Fruit fly (Drosophila melanogaster) whole organism, prepupa: ENCODE data around the gene CG6678.
A peak's percentile ranks its signal among the peaks of the same experiment; 100 is the strongest.

ENCODE experiments used
- Blimp-1 ChIP-seq: fragments of 200-800 bp; sonication (Bioruptor generic); optimal IDR thresholded peaks from 3 replicates; lab custom pipeline; 2017; ENCODE audit warnings: missing biosample characterization, missing genetic modification characterization, mild to moderate bottlenecking, moderate library complexity, missing genetic modification reagents
- CG10631 ChIP-seq: fragments of 200-800 bp; sonication (Bioruptor generic); optimal IDR thresholded peaks from 2 replicates; lab custom pipeline; 2016; ENCODE audit warnings: missing biosample characterization, missing genetic modification characterization
- CG11294 ChIP-seq: fragments of 200-800 bp; sonication (Bioruptor generic); IDR thresholded peaks from 2 replicates; pipeline ENCODE4 v1.3.6; 2022; ENCODE audit warnings: missing biosample characterization, missing genetic modification characterization
- CG11762 ChIP-seq: fragments of 200-800 bp; sonication (Bioruptor generic); optimal IDR thresholded peaks from 3 replicates; lab custom pipeline; 2016; ENCODE audit warnings: missing biosample characterization, missing genetic modification characterization; ENCODE audit not compliant: insufficient read depth
- CG11902 ChIP-seq: fragments of 200-800 bp; sonication (Bioruptor generic); optimal IDR thresholded peaks from 3 replicates; lab custom pipeline; 2016; ENCODE audit warnings: missing biosample characterization, missing genetic modification characterization
- CG15336 ChIP-seq: fragments of 200-800 bp; sonication (Bioruptor generic); IDR thresholded peaks from 2 replicates; pipeline ENCODE4 v1.3.6; 2022; ENCODE audit warnings: missing biosample characterization, missing genetic modification characterization
- CG3032 ChIP-seq: fragments of 200-800 bp; optimal IDR thresholded peaks from 2 replicates; lab custom pipeline; 2019; ENCODE audit warnings: missing biosample characterization, mild to moderate bottlenecking, missing genetic modification characterization, moderate library complexity
- CG31627 ChIP-seq: fragments of 200-800 bp; sonication (Bioruptor generic); optimal IDR thresholded peaks from 3 replicates; lab custom pipeline; 2016; ENCODE audit warnings: missing biosample characterization, missing genetic modification characterization
- CG32006 ChIP-seq: fragments of 200-800 bp; sonication (Bioruptor generic); optimal IDR thresholded peaks from 3 replicates; lab custom pipeline; 2017; ENCODE audit warnings: missing biosample characterization, mild to moderate bottlenecking, missing genetic modification characterization
- CG34406 ChIP-seq: fragments of 200-800 bp; sonication (Bioruptor generic); optimal IDR thresholded peaks from 3 replicates; lab custom pipeline; 2016; ENCODE audit warnings: missing biosample characterization, missing genetic modification characterization
- CG4318 ChIP-seq: fragments of 200-800 bp; sonication (Bioruptor generic); optimal IDR thresholded peaks from 3 replicates; lab custom pipeline; 2017; ENCODE audit warnings: missing biosample characterization, mild to moderate bottlenecking, missing genetic modification characterization
- CG6276 ChIP-seq: fragments of 200-800 bp; sonication (Bioruptor generic); optimal IDR thresholded peaks from 2 replicates; lab custom pipeline; 2017; ENCODE audit warnings: missing biosample characterization, mild to moderate bottlenecking, missing genetic modification characterization
- CG6792 ChIP-seq: fragments of 200-800 bp; sonication (Bioruptor generic); optimal IDR thresholded peaks from 3 replicates; lab custom pipeline; 2016; ENCODE audit warnings: missing biosample characterization, missing genetic modification characterization
- CG6854 ChIP-seq: fragments of 200-800 bp; sonication (Bioruptor generic); optimal IDR thresholded peaks from 2 replicates; lab custom pipeline; 2017; ENCODE audit warnings: missing biosample characterization, mild to moderate bottlenecking, missing genetic modification characterization
- CG8119 ChIP-seq: fragments of 200-800 bp; sonication (Bioruptor generic); IDR thresholded peaks from 3 replicates; pipeline ENCODE4 v1.3.6; 2022; ENCODE audit warnings: missing biosample characterization, missing genetic modification characterization
- CG8319 ChIP-seq: fragments of 200-800 bp; sonication (Bioruptor generic); optimal IDR thresholded peaks from 3 replicates; lab custom pipeline; 2016; ENCODE audit warnings: missing biosample characterization, missing genetic modification characterization
- CG8632 ChIP-seq: fragments of 200-800 bp; sonication (Bioruptor generic); optimal IDR thresholded peaks from 3 replicates; lab custom pipeline; 2016; ENCODE audit warnings: missing biosample characterization, missing genetic modification characterization
- CG9139 ChIP-seq: fragments of 200-800 bp; sonication (Bioruptor generic); optimal IDR thresholded peaks from 3 replicates; lab custom pipeline; 2017; ENCODE audit warnings: missing biosample characterization, mild to moderate bottlenecking, missing genetic modification characterization
- Eip75B ChIP-seq: fragments of 200-800 bp; sonication (Bioruptor generic); optimal IDR thresholded peaks from 3 replicates; lab custom pipeline; 2016; ENCODE audit warnings: missing biosample characterization, missing genetic modification characterization
- Eip78C ChIP-seq: fragments of 200-800 bp; sonication (Bioruptor generic); peaks from one replicate; lab custom pipeline; 2016; ENCODE audit warnings: missing biosample characterization, missing genetic modification characterization
- Eip93F ChIP-seq: fragments of 200-800 bp; sonication (Bioruptor generic); optimal IDR thresholded peaks from 2 replicates; lab custom pipeline; 2016; ENCODE audit warnings: missing biosample characterization, mild to moderate bottlenecking, missing genetic modification characterization
- Ets96B ChIP-seq: fragments of 200-800 bp; optimal IDR thresholded peaks from 2 replicates; lab custom pipeline; 2019; ENCODE audit warnings: missing biosample characterization, mild to moderate bottlenecking, missing genetic modification characterization, moderate library complexity
- Gug ChIP-seq: fragments of 200-800 bp; sonication (Bioruptor generic); IDR thresholded peaks from 2 replicates; pipeline ENCODE4 v1.3.6; 2022; ENCODE audit warnings: missing biosample characterization, missing genetic modification characterization
- Hr4 ChIP-seq: fragments of 200-800 bp; sonication (Bioruptor generic); optimal IDR thresholded peaks from 3 replicates; lab custom pipeline; 2016; ENCODE audit warnings: missing biosample characterization, missing genetic modification characterization
- Lpt ChIP-seq: fragments of 200-800 bp; sonication (Bioruptor generic); optimal IDR thresholded peaks from 3 replicates; lab custom pipeline; 2016; ENCODE audit warnings: missing biosample characterization, missing genetic modification characterization
- Met ChIP-seq: fragments of 200-800 bp; sonication (Bioruptor generic); optimal IDR thresholded peaks from 3 replicates; lab custom pipeline; 2016; ENCODE audit warnings: missing biosample characterization, missing genetic modification characterization
- OdsH ChIP-seq: fragments of 200-800 bp; sonication (Bioruptor generic); optimal IDR thresholded peaks from 3 replicates; lab custom pipeline; 2016; ENCODE audit warnings: missing biosample characterization, missing genetic modification characterization
- Smox ChIP-seq: fragments of 200-800 bp; sonication (Bioruptor generic); optimal IDR thresholded peaks from 3 replicates; lab custom pipeline; 2016; ENCODE audit warnings: missing biosample characterization, missing genetic modification characterization
- Sox102F ChIP-seq: fragments of 200-800 bp; sonication (Bioruptor generic); optimal IDR thresholded peaks from 2 replicates; lab custom pipeline; 2016; ENCODE audit warnings: missing biosample characterization, mild to moderate bottlenecking, missing genetic modification characterization
- Sox14 ChIP-seq: fragments of 200-800 bp; sonication (Bioruptor generic); optimal IDR thresholded peaks from 3 replicates; lab custom pipeline; 2016; ENCODE audit warnings: missing biosample characterization, missing genetic modification characterization
- Sox15 ChIP-seq: fragments of 200-800 bp; sonication (Bioruptor generic); optimal IDR thresholded peaks from 3 replicates; lab custom pipeline; 2016; ENCODE audit warnings: missing biosample characterization, missing genetic modification characterization
- achi ChIP-seq: fragments of 200-800 bp; sonication (Bioruptor generic); optimal IDR thresholded peaks from 3 replicates; lab custom pipeline; 2016; ENCODE audit warnings: missing biosample characterization, missing genetic modification characterization
- acj6 ChIP-seq: fragments of 200-800 bp; sonication (Bioruptor generic); optimal IDR thresholded peaks from 3 replicates; lab custom pipeline; 2016; ENCODE audit warnings: missing biosample characterization, missing genetic modification characterization
- cyc ChIP-seq: fragments of 200-800 bp; sonication (Bioruptor generic); optimal IDR thresholded peaks from 3 replicates; lab custom pipeline; 2016; ENCODE audit warnings: missing biosample characterization, missing genetic modification characterization
- dac ChIP-seq: fragments of 200-800 bp; sonication (Bioruptor generic); optimal IDR thresholded peaks from 2 replicates; lab custom pipeline; 2017; ENCODE audit warnings: missing biosample characterization, mild to moderate bottlenecking, missing genetic modification characterization
- dsx ChIP-seq: fragments of 200-800 bp; optimal IDR thresholded peaks from 3 replicates; lab custom pipeline; 2019; ENCODE audit warnings: missing biosample characterization, mild to moderate bottlenecking, missing genetic modification characterization, moderate library complexity; ENCODE audit not compliant: poor library complexity, severe bottlenecking
- eg ChIP-seq: fragments of 200-800 bp; sonication (Bioruptor generic); IDR thresholded peaks from 3 replicates; pipeline ENCODE4 v1.3.6; 2022; ENCODE audit warnings: missing biosample characterization, missing genetic modification characterization
- esn ChIP-seq: fragments of 200-800 bp; sonication (Bioruptor generic); optimal IDR thresholded peaks from 2 replicates; lab custom pipeline; 2016; ENCODE audit warnings: missing biosample characterization, mild to moderate bottlenecking, missing genetic modification characterization, moderate library complexity
- fd59A ChIP-seq: fragments of 200-800 bp; sonication (Bioruptor generic); optimal IDR thresholded peaks from 2 replicates; lab custom pipeline; 2017; ENCODE audit warnings: missing biosample characterization, mild to moderate bottlenecking, missing genetic modification characterization, missing genetic modification reagents
- fd85E ChIP-seq: fragments of 200-800 bp; sonication (Bioruptor generic); optimal IDR thresholded peaks from 3 replicates; lab custom pipeline; 2016; ENCODE audit warnings: missing biosample characterization, missing genetic modification characterization
- lz ChIP-seq: fragments of 200-800 bp; sonication (Bioruptor generic); optimal IDR thresholded peaks from 3 replicates; lab custom pipeline; 2016; ENCODE audit warnings: missing biosample characterization, missing genetic modification characterization
- net ChIP-seq: fragments of 200-800 bp; sonication (Bioruptor generic); optimal IDR thresholded peaks from 3 replicates; lab custom pipeline; 2016; ENCODE audit warnings: missing biosample characterization, missing genetic modification characterization
- pdm3 ChIP-seq: fragments of 200-800 bp; sonication (Bioruptor generic); optimal IDR thresholded peaks from 3 replicates; lab custom pipeline; 2016; ENCODE audit warnings: missing biosample characterization, missing genetic modification characterization
- salr ChIP-seq, 2 experiments: fragments of 200-800 bp; sonication (Bioruptor generic); optimal IDR thresholded peaks; 3 replicates each; lab custom pipeline; 2016 to 2018; ENCODE audit warnings: missing biosample characterization in 2 of 2, missing genetic modification characterization in 2 of 2, mild to moderate bottlenecking in 1 of 2
- spab ChIP-seq: fragments of 200-800 bp; sonication (Bioruptor generic); optimal IDR thresholded peaks from 2 replicates; lab custom pipeline; 2017; ENCODE audit warnings: missing biosample characterization, mild to moderate bottlenecking, missing genetic modification characterization, missing genetic modification reagents
- ss ChIP-seq, 2 experiments: fragments of 200-800 bp; sonication (Bioruptor generic); optimal IDR thresholded peaks; 2 replicates in 1 of 2; 3 replicates in 1 of 2; lab custom pipeline; 2017 to 2018; ENCODE audit warnings: mild to moderate bottlenecking in 2 of 2, missing biosample characterization in 2 of 2, missing genetic modification characterization in 2 of 2, moderate library complexity in 1 of 2
- vri ChIP-seq: fragments of 200-800 bp; sonication (Bioruptor generic); optimal IDR thresholded peaks from 3 replicates; lab custom pipeline; 2016; ENCODE audit warnings: missing biosample characterization, mild to moderate bottlenecking, missing genetic modification characterization

The CG6678 gene

dm6 chr3R:21940884-21941390 lies 54.1 kb downstream of the CG6678 start:
- no peak for TF ChIP-seq Hr4 (GFP tag; lab: Kevin White, UChicago)
- TF ChIP-seq acj6 (GFP tag; lab: Kevin White, UChicago), result no peak
- TF ChIP-seq dsx (GFP tag; lab: Kevin White, UChicago), result no peak
- no peak for TF ChIP-seq cyc (GFP tag; lab: Kevin White, UChicago)
- TF ChIP-seq Eip75B, result no peak
- no peak for TF ChIP-seq CG4318 (GFP tag; lab: Kevin White, UChicago)
- no peak for TF ChIP-seq CG8119
- no peak for TF ChIP-seq CG6854 (GFP tag; lab: Kevin White, UChicago)
- TF ChIP-seq CG32006 (GFP tag; lab: Kevin White, UChicago), result no peak
- no peak for TF ChIP-seq net (GFP tag; lab: Kevin White, UChicago)

dm6 chr3R:21941426-21941924 lies 54.6 kb downstream of the CG6678 start:
- TF ChIP-seq Ets96B (peak; percentile 97), CG10631 (GFP tag; lab: Kevin White, UChicago) (peak; percentile 95), ss (GFP tag; optimal IDR thresholded peaks at IDR 0.05; lab: Kevin White, UChicago) (peak; percentile 95 to 98), Blimp-1 (GFP tag; lab: Kevin White, UChicago) (peak; percentile 79), spab (GFP tag; lab: Kevin White, UChicago) (peak; percentile 98), achi (peak; percentile 93), fd85E (GFP tag; lab: Kevin White, UChicago) (peak; percentile 43), lz (peak; percentile 94), Lpt (GFP tag; lab: Kevin White, UChicago) (peak; percentile 72), Smox (GFP tag; lab: Kevin White, UChicago) (peak; percentile 91), CG34406 (GFP tag; lab: Kevin White, UChicago) (peak; percentile 95), CG8119 (peak; percentile 90), dsx (GFP tag; lab: Kevin White, UChicago) (peak; percentile 96), acj6 (GFP tag; lab: Kevin White, UChicago) (peak; percentile 93), eg (GFP tag; lab: Robert Waterston, UW) (peak; percentile 70), Hr4 (GFP tag; lab: Kevin White, UChicago) (peak; percentile 86), esn (GFP tag; lab: Kevin White, UChicago) (peak; percentile 95), Eip93F (peak; percentile 72), CG11902 (peak; percentile 93), CG6276 (GFP tag; lab: Kevin White, UChicago) (peak; percentile 72), Gug (GFP tag; lab: Robert Waterston, UW) (peak; percentile 77), CG15336 (GFP tag; lab: Robert Waterston, UW) (peak; percentile 86), CG31627 (GFP tag; lab: Kevin White, UChicago) (peak; percentile 93), salr (GFP tag; optimal IDR thresholded peaks at IDR 0.05; lab: Kevin White, UChicago) (peak; percentile 90 to 93), Eip75B (peak; percentile 95), CG32006 (GFP tag; lab: Kevin White, UChicago) (peak; percentile 87), CG11762 (GFP tag; lab: Kevin White, UChicago) (peak; percentile 91), CG8632 (peak; percentile 95), CG11294 (peak; percentile 68; the same call in 1 of the 2 replicates), Sox15 (GFP tag; lab: Kevin White, UChicago) (peak; percentile 94), CG4318 (GFP tag; lab: Kevin White, UChicago) (peak; percentile 80), CG8319 (GFP tag; lab: Kevin White, UChicago) (peak; percentile 91), pdm3 (GFP tag; lab: Kevin White, UChicago) (peak; percentile 94), CG6792 (GFP tag; lab: Kevin White, UChicago) (peak; percentile 93), OdsH (peak; percentile 94), dac (GFP tag; lab: Kevin White, UChicago) (peak; percentile 60), fd59A (GFP tag; lab: Kevin White, UChicago) (peak; percentile 97), Sox14 (GFP tag; lab: Kevin White, UChicago) (peak; percentile 92), CG3032 (tag; lab: Kevin White, UChicago) (peak; percentile 96), Sox102F (GFP tag; lab: Kevin White, UChicago) (peak; percentile 88), CG9139 (GFP tag; lab: Kevin White, UChicago) (peak; percentile 95), cyc (GFP tag; lab: Kevin White, UChicago) (peak; percentile 89), Met (GFP tag; lab: Kevin White, UChicago) (peak; percentile 93), Eip78C (GFP tag; lab: Kevin White, UChicago) (peak; percentile 99), vri (peak; percentile 53)
